Fruit fly (Drosophila melanogaster) whole organism, embryonic: Measurements from ENCODE around the gene r-l.

ENCODE experiments used
- Bdp1 ChIP-seq: fragments of 200-800 bp; sonication (Bioruptor generic); optimal IDR thresholded peaks from 3 replicates; lab custom pipeline; 2016; ENCODE audit warnings: missing biosample characterization, missing genetic modification characterization
- CG11723 ChIP-seq: fragments of 200-800 bp; sonication (Bioruptor generic); optimal IDR thresholded peaks from 2 replicates; lab custom pipeline; 2017; ENCODE audit warnings: missing biosample characterization, mild to moderate bottlenecking, missing genetic modification characterization
- CG12071 ChIP-seq: fragments of 200-800 bp; sonication (Bioruptor generic); optimal IDR thresholded peaks from 3 replicates; lab custom pipeline; 2018; ENCODE audit warnings: missing biosample characterization, mild to moderate bottlenecking, missing genetic modification characterization
- CG12155 ChIP-seq: fragments of 200-800 bp; sonication (Bioruptor generic); optimal IDR thresholded peaks from 3 replicates; lab custom pipeline; 2016; ENCODE audit warnings: missing biosample characterization, missing genetic modification characterization
- CG1233 ChIP-seq: fragments of 200-800 bp; sonication (Bioruptor generic); optimal IDR thresholded peaks from 4 replicates; lab custom pipeline; 2018; ENCODE audit warnings: missing biosample characterization, mild to moderate bottlenecking, missing genetic modification characterization
- CG12659 ChIP-seq: fragments of 200-800 bp; sonication (Bioruptor generic); optimal IDR thresholded peaks from 3 replicates; lab custom pipeline; 2017; ENCODE audit warnings: mild to moderate bottlenecking, missing biosample characterization, missing genetic modification reagents, missing genetic modification characterization
- CG13775 ChIP-seq: fragments of 200-800 bp; sonication (Bioruptor generic); optimal IDR thresholded peaks from 3 replicates; lab custom pipeline; 2017; ENCODE audit warnings: missing biosample characterization, mild to moderate bottlenecking, missing genetic modification characterization
- CG15073 ChIP-seq: fragments of 200-800 bp; sonication (Bioruptor generic); optimal IDR thresholded peaks from 2 replicates; lab custom pipeline; 2016; ENCODE audit warnings: missing biosample characterization, missing genetic modification characterization
- CG1603 ChIP-seq: fragments of 200-800 bp; sonication (Bioruptor generic); optimal IDR thresholded peaks from 2 replicates; lab custom pipeline; 2019; ENCODE audit warnings: missing biosample characterization, mild to moderate bottlenecking, missing genetic modification characterization, moderate library complexity
- CG17359 ChIP-seq: fragments of 200-800 bp; sonication (Bioruptor generic); optimal IDR thresholded peaks from 3 replicates; lab custom pipeline; 2018; ENCODE audit warnings: missing biosample characterization, mild to moderate bottlenecking, missing genetic modification characterization, moderate library complexity
- CG17361 ChIP-seq: fragments of 200-800 bp; sonication (Bioruptor generic); IDR thresholded peaks from 3 replicates; pipeline ENCODE4 v1.3.6; 2022; ENCODE audit warnings: missing biosample characterization, missing genetic modification characterization
- CG1832 ChIP-seq: fragments of 200-800 bp; sonication (Bioruptor generic); optimal IDR thresholded peaks from 2 replicates; lab custom pipeline; 2017; ENCODE audit warnings: missing biosample characterization, mild to moderate bottlenecking, missing genetic modification characterization, inconsistent platforms
- CG2116 ChIP-seq: fragments of 200-800 bp; sonication (Bioruptor generic); optimal IDR thresholded peaks from 3 replicates; lab custom pipeline; 2018; ENCODE audit warnings: missing biosample characterization, mild to moderate bottlenecking, missing genetic modification characterization
- CG31365 ChIP-seq: fragments of 200-800 bp; sonication (Bioruptor generic); optimal IDR thresholded peaks from 2 replicates; lab custom pipeline; 2018; ENCODE audit warnings: missing biosample characterization, mild to moderate bottlenecking, missing genetic modification characterization
- CG33557 ChIP-seq: fragments of 200-800 bp; sonication (Bioruptor generic); optimal IDR thresholded peaks from 2 replicates; lab custom pipeline; 2019; ENCODE audit warnings: missing biosample characterization, mild to moderate bottlenecking, missing genetic modification characterization, moderate library complexity
- CG3407 ChIP-seq: fragments of 200-800 bp; sonication (Bioruptor generic); optimal IDR thresholded peaks from 2 replicates; lab custom pipeline; 2018; ENCODE audit warnings: missing biosample characterization, mild to moderate bottlenecking, missing genetic modification characterization
- CG3847 ChIP-seq: fragments of 200-800 bp; sonication (Bioruptor generic); IDR thresholded peaks from 2 replicates; pipeline ENCODE4 v1.3.6; 2022; ENCODE audit warnings: missing biosample characterization, missing genetic modification characterization
- CG6272 ChIP-seq: fragments of 200-800 bp; sonication (Bioruptor generic); IDR thresholded peaks from 2 replicates; pipeline ENCODE4 v1.3.6; 2022; ENCODE audit warnings: missing biosample characterization, missing genetic modification characterization
- CG6683 ChIP-seq: fragments of 200-800 bp; sonication (Bioruptor generic); optimal IDR thresholded peaks from 2 replicates; lab custom pipeline; 2017; ENCODE audit warnings: missing biosample characterization, mild to moderate bottlenecking, missing genetic modification characterization, missing genetic modification reagents
- CG8281 ChIP-seq: fragments of 200-800 bp; sonication (Bioruptor generic); optimal IDR thresholded peaks from 2 replicates; lab custom pipeline; 2018; ENCODE audit warnings: missing biosample characterization, mild to moderate bottlenecking, missing genetic modification characterization, moderate library complexity
- CG8290 ChIP-seq, 3 experiments: fragments of 200-800 bp; sonication (Bioruptor generic); optimal IDR thresholded peaks; 2 replicates each; lab custom pipeline; 2016 to 2019; ENCODE audit warnings: missing biosample characterization in 3 of 3, missing genetic modification characterization in 3 of 3, mild to moderate bottlenecking in 2 of 3, moderate library complexity in 1 of 3
- CG9727 ChIP-seq: fragments of 200-800 bp; sonication (Bioruptor generic); optimal IDR thresholded peaks from 3 replicates; lab custom pipeline; 2017; ENCODE audit warnings: missing biosample characterization, mild to moderate bottlenecking, missing genetic modification characterization
- CG9797 ChIP-seq: fragments of 200-800 bp; sonication (Bioruptor generic); optimal IDR thresholded peaks from 3 replicates; lab custom pipeline; 2018; ENCODE audit warnings: missing biosample characterization, mild to moderate bottlenecking, missing genetic modification characterization
- CG9932 ChIP-seq: fragments of 200-800 bp; sonication (Bioruptor generic); IDR thresholded peaks from 2 replicates; pipeline ENCODE4 v1.3.6; 2022; ENCODE audit warnings: missing biosample characterization, missing genetic modification characterization
- CrebB ChIP-seq: fragments of 200-800 bp; sonication (Bioruptor generic); optimal IDR thresholded peaks from 3 replicates; lab custom pipeline; 2018; ENCODE audit warnings: missing biosample characterization, mild to moderate bottlenecking, missing genetic modification characterization
- Eip74EF ChIP-seq, 2 experiments: fragments of 200-800 bp in 1 of 2; fragments of >200 bp in 1 of 2; sonication (Bioruptor generic) in 1 of 2; optimal IDR thresholded peaks; 2 replicates each; lab custom pipeline; 2017 to 2019; ENCODE audit warnings: missing biosample characterization in 2 of 2, missing genetic modification characterization in 2 of 2, mild to moderate bottlenecking in 1 of 2, moderate library complexity in 1 of 2
- Elba2 ChIP-seq: fragments of 200-800 bp; sonication (Bioruptor generic); optimal IDR thresholded peaks from 3 replicates; lab custom pipeline; 2016; ENCODE audit warnings: missing biosample characterization, missing genetic modification characterization
- Fer2 ChIP-seq: fragments of 200-800 bp; sonication (Bioruptor generic); optimal IDR thresholded peaks from 2 replicates; lab custom pipeline; 2018; ENCODE audit warnings: missing biosample characterization, mild to moderate bottlenecking, missing genetic modification characterization, moderate library complexity
- HLH3B ChIP-seq: fragments of 200-800 bp; sonication (Bioruptor generic); IDR thresholded peaks from 2 replicates; pipeline ENCODE4 v1.3.6; 2022; ENCODE audit warnings: missing biosample characterization, missing genetic modification characterization
- HLHmδ ChIP-seq: fragments of 200-800 bp; sonication (Bioruptor generic); optimal IDR thresholded peaks from 2 replicates; lab custom pipeline; 2018; ENCODE audit warnings: missing biosample characterization, mild to moderate bottlenecking, missing genetic modification characterization, moderate library complexity
- Hey ChIP-seq: fragments of 200-800 bp; sonication (Bioruptor generic); optimal IDR thresholded peaks from 3 replicates; lab custom pipeline; 2018; ENCODE audit warnings: missing biosample characterization, mild to moderate bottlenecking, missing genetic modification characterization
- Sry-β ChIP-seq: fragments of 200-800 bp; sonication (Bioruptor generic); optimal IDR thresholded peaks from 2 replicates; lab custom pipeline; 2018; ENCODE audit warnings: missing biosample characterization, mild to moderate bottlenecking, missing genetic modification characterization, moderate library complexity
- ac ChIP-seq: fragments of 200-800 bp; sonication (Bioruptor generic); optimal IDR thresholded peaks from 3 replicates; lab custom pipeline; 2017; ENCODE audit warnings: missing biosample characterization, mild to moderate bottlenecking, missing genetic modification characterization
- al ChIP-seq: fragments of 200-800 bp; sonication (Bioruptor generic); IDR thresholded peaks from 2 replicates; pipeline ENCODE4 v1.3.6; 2022; ENCODE audit warnings: missing biosample characterization, missing genetic modification characterization
- bsh ChIP-seq, 2 experiments: fragments of 200-800 bp; sonication (Bioruptor generic); optimal IDR thresholded peaks; 2 replicates each; lab custom pipeline; 2017 to 2018; ENCODE audit warnings: mild to moderate bottlenecking in 2 of 2, missing biosample characterization in 2 of 2, missing genetic modification characterization in 2 of 2, moderate library complexity in 1 of 2
- crol ChIP-seq: fragments of 200-800 bp; sonication (Bioruptor generic); IDR thresholded peaks from 2 replicates; pipeline ENCODE4 v1.3.6; 2022; ENCODE audit warnings: missing biosample characterization, missing genetic modification characterization
- gfzf ChIP-seq: fragments of 200-800 bp; sonication (Bioruptor generic); optimal IDR thresholded peaks from 2 replicates; lab custom pipeline; 2016; ENCODE audit warnings: missing biosample characterization, mild to moderate bottlenecking, missing genetic modification characterization, moderate library complexity
- insv ChIP-seq, 2 experiments: fragments of 200-800 bp; sonication (Bioruptor generic); optimal IDR thresholded peaks; 3 replicates each; lab custom pipeline; 2016 to 2018; ENCODE audit warnings: missing biosample characterization in 2 of 2, missing genetic modification characterization in 2 of 2
- jumu ChIP-seq: fragments of 200-800 bp; sonication (Bioruptor generic); optimal IDR thresholded peaks from 3 replicates; lab custom pipeline; 2016; ENCODE audit warnings: missing biosample characterization, missing genetic modification characterization
- kah ChIP-seq: fragments of 200-800 bp; sonication (Bioruptor generic); optimal IDR thresholded peaks from 2 replicates; lab custom pipeline; 2018; ENCODE audit warnings: missing biosample characterization, mild to moderate bottlenecking, missing genetic modification characterization
- onecut ChIP-seq: fragments of 200-800 bp; sonication (Bioruptor generic); IDR thresholded peaks from 2 replicates; pipeline ENCODE4 v1.3.6; 2022; ENCODE audit warnings: missing biosample characterization, missing genetic modification characterization
- sima ChIP-seq: fragments of 200-800 bp; sonication (Bioruptor generic); optimal IDR thresholded peaks from 2 replicates; lab custom pipeline; 2016; ENCODE audit warnings: missing biosample characterization, missing genetic modification characterization
- slbo ChIP-seq: fragments of 200-800 bp; sonication (Bioruptor generic); IDR thresholded peaks from 2 replicates; pipeline ENCODE4 v1.3.6; 2022; ENCODE audit warnings: missing biosample characterization, missing genetic modification characterization
- sna ChIP-seq: fragments of 200-800 bp; sonication (Bioruptor generic); IDR thresholded peaks from 2 replicates; pipeline ENCODE4 v1.3.6; 2022; ENCODE audit warnings: missing biosample characterization, missing genetic modification characterization; ENCODE audit not compliant: partially characterized antibody
- sqz ChIP-seq: fragments of 200-800 bp; sonication (Bioruptor generic); optimal IDR thresholded peaks from 3 replicates; lab custom pipeline; 2018; ENCODE audit warnings: missing biosample characterization, mild to moderate bottlenecking, missing genetic modification characterization
- twi ChIP-seq: fragments of 200-800 bp; optimal IDR thresholded peaks from 2 replicates; lab custom pipeline; 2019; ENCODE audit warnings: missing biosample characterization, mild to moderate bottlenecking, missing genetic modification characterization, moderate library complexity
- wek ChIP-seq: fragments of 200-800 bp; sonication (Bioruptor generic); optimal IDR thresholded peaks from 3 replicates; lab custom pipeline; 2018; ENCODE audit warnings: missing biosample characterization, mild to moderate bottlenecking, missing genetic modification characterization, moderate library complexity

Gene r-l

dm6 chr3R:21064000-21064924, 8.9 kb downstream of the r-l start, which contains the start of gene Cortactin (continued):
- TF ChIP-seq wek (GFP tag; lab: Kevin White, UChicago) (no peak), CG33557 (no peak), HLH3B (GFP tag; lab: Robert Waterston, UW) (no peak), insv (GFP tag; optimal IDR thresholded peaks at IDR 0.05; lab: Kevin White, UChicago) (no peak), al (no peak), Bdp1 (GFP tag; lab: Kevin White, UChicago) (no peak), CG6272 (GFP tag; lab: Robert Waterston, UW) (0 out of 2 replicates have a peak, but pooled peaks have one; percentile 14), Hey (tag; lab: Kevin White, UChicago) (no peak), Eip74EF (GFP tag; optimal IDR thresholded peaks at IDR 0.05; lab: Kevin White, UChicago) (peak in 1 of 2 experiments; percentile 9), CG12071 (GFP tag; lab: Kevin White, UChicago) (no peak), Fer2 (tag; lab: Kevin White, UChicago) (no peak), CG9727 (GFP tag; lab: Kevin White, UChicago) (no peak), bsh (GFP tag; optimal IDR thresholded peaks at IDR 0.05; lab: Kevin White, UChicago) (no peak), CG2116 (GFP tag; lab: Kevin White, UChicago) (peak; percentile 69), sqz (GFP tag; lab: Kevin White, UChicago) (no peak), sima (GFP tag; lab: Kevin White, UChicago) (no peak), crol (GFP tag; lab: Robert Waterston, UW) (no peak), CG15073 (peak; percentile 97), gfzf (GFP tag; lab: Kevin White, UChicago) (peak; percentile 63), CG12155 (peak; percentile 57), CG31365 (tag; lab: Kevin White, UChicago) (no peak), CG12659 (GFP tag; lab: Kevin White, UChicago) (peak; percentile 62), HLHmδ (GFP tag; lab: Kevin White, UChicago) (no peak), onecut (GFP tag; lab: Robert Waterston, UW) (peak; percentile 27; the same call in 1 of the 2 replicates), ac (GFP tag; lab: Kevin White, UChicago) (no peak), twi (tag; lab: Kevin White, UChicago) (no peak), CG13775 (GFP tag; lab: Kevin White, UChicago) (no peak), CG3407 (GFP tag; lab: Kevin White, UChicago) (no peak), CG1233 (GFP tag; lab: Kevin White, UChicago) (no peak), CG17361 (GFP tag; lab: Robert Waterston, UW) (no peak), kah (GFP tag; lab: Kevin White, UChicago) (no peak), sna (GFP tag; lab: Robert Waterston, UW) (peak; percentile 89), CG17359 (tag; lab: Kevin White, UChicago) (no peak), CG1603 (tag; lab: Kevin White, UChicago) (peak; percentile 72), Sry-β (GFP tag; lab: Kevin White, UChicago) (peak; percentile 2), CG6683 (GFP tag; lab: Kevin White, UChicago) (no peak), CG11723 (GFP tag; lab: Kevin White, UChicago) (no peak), jumu (GFP tag; lab: Kevin White, UChicago) (no peak), CG1832 (GFP tag; lab: Kevin White, UChicago) (no peak), CG3847 (GFP tag; lab: Robert Waterston, UW) (peak; percentile 25; the same call in 1 of the 2 replicates), CG8281 (tag; lab: Kevin White, UChicago) (no peak), CG9932 (no peak; the same call in 1 of the 2 replicates), Elba2 (GFP tag; lab: Kevin White, UChicago) (no peak), CrebB (no peak), slbo (GFP tag; lab: Robert Waterston, UW) (0 out of 2 replicates have a peak, but pooled peaks have one; percentile 4), CG8290 (GFP tag; optimal IDR thresholded peaks at IDR 0.05; lab: Kevin White, UChicago) (no peak), CG8290 (tag; optimal IDR thresholded peaks at IDR 0.05; lab: Kevin White, UChicago) (peak; percentile 68 to 86), CG9797 (GFP tag; lab: Kevin White, UChicago) (no peak)
